Fruit fly (Drosophila melanogaster) whole organism, embryonic: Measurements from ENCODE around the gene CG2021.
A peak's percentile ranks its signal among the peaks of the same experiment; 100 is the strongest.

ENCODE experiments used
- Abd-B ChIP-seq: fragments of 200-800 bp; sonication (Bioruptor generic); optimal IDR thresholded peaks from 2 replicates; lab custom pipeline; 2018; ENCODE audit warnings: missing biosample characterization, mild to moderate bottlenecking, missing genetic modification characterization, moderate library complexity
- B-H1 ChIP-seq: fragments of 200-800 bp; sonication (Bioruptor generic); IDR thresholded peaks from 3 replicates; pipeline ENCODE4 v1.3.6; 2022; ENCODE audit warnings: missing biosample characterization, missing genetic modification characterization
- CG10209 ChIP-seq: fragments of 200-800 bp; sonication (Bioruptor generic); optimal IDR thresholded peaks from 3 replicates; lab custom pipeline; 2017; ENCODE audit warnings: missing biosample characterization, mild to moderate bottlenecking, missing genetic modification characterization, missing genetic modification reagents
- CG11085 ChIP-seq: fragments of 200-800 bp; sonication (Bioruptor generic); IDR thresholded peaks from 2 replicates; pipeline ENCODE4 v1.3.6; 2022; ENCODE audit warnings: missing biosample characterization, missing genetic modification characterization
- CG11398 ChIP-seq: fragments of 200-800 bp; sonication (Bioruptor generic); optimal IDR thresholded peaks from 2 replicates; lab custom pipeline; 2016; ENCODE audit warnings: missing biosample characterization, missing genetic modification characterization
- CG11504 ChIP-seq: fragments of 200-800 bp; sonication (Bioruptor generic); optimal IDR thresholded peaks from 3 replicates; lab custom pipeline; 2019; ENCODE audit warnings: missing biosample characterization, mild to moderate bottlenecking, missing genetic modification characterization, moderate library complexity
- CG12391 ChIP-seq: fragments of 200-800 bp; sonication (Bioruptor generic); optimal IDR thresholded peaks from 3 replicates; lab custom pipeline; 2018; ENCODE audit warnings: missing biosample characterization, mild to moderate bottlenecking, missing genetic modification characterization, moderate library complexity
- CG12769 ChIP-seq: fragments of 200-800 bp; sonication (Bioruptor generic); optimal IDR thresholded peaks from 2 replicates; lab custom pipeline; 2019; ENCODE audit warnings: missing biosample characterization, mild to moderate bottlenecking, missing genetic modification characterization, moderate library complexity
- CG12942 ChIP-seq: fragments of 200-800 bp; sonication (Bioruptor generic); optimal IDR thresholded peaks from 3 replicates; lab custom pipeline; 2016; ENCODE audit warnings: missing biosample characterization, missing genetic modification characterization
- CG13287 ChIP-seq: fragments of 200-800 bp; sonication (Bioruptor generic); IDR thresholded peaks from 2 replicates; pipeline ENCODE4 v1.3.6; 2022; ENCODE audit warnings: missing biosample characterization, missing genetic modification characterization; ENCODE audit not compliant: partially characterized antibody
- CG13424 ChIP-seq: fragments of 200-800 bp; sonication (Bioruptor generic); optimal IDR thresholded peaks from 2 replicates; lab custom pipeline; 2019; ENCODE audit warnings: missing biosample characterization, mild to moderate bottlenecking, missing genetic modification characterization, moderate library complexity
- CG14441 ChIP-seq: fragments of 200-800 bp; sonication (Bioruptor generic); IDR thresholded peaks from 2 replicates; pipeline ENCODE4 v1.3.6; 2022; ENCODE audit warnings: missing biosample characterization, missing genetic modification characterization
- CG14710 ChIP-seq: fragments of 200-800 bp; sonication (Bioruptor generic); optimal IDR thresholded peaks from 3 replicates; lab custom pipeline; 2019; ENCODE audit warnings: missing biosample characterization, mild to moderate bottlenecking, missing genetic modification characterization, moderate library complexity
- CG15514 ChIP-seq: fragments of 200-800 bp; sonication (Bioruptor generic); optimal IDR thresholded peaks from 3 replicates; lab custom pipeline; 2017; ENCODE audit warnings: missing biosample characterization, missing genetic modification characterization, mild to moderate bottlenecking, moderate library complexity, missing genetic modification reagents
- CG15696 ChIP-seq: fragments of 200-800 bp; sonication (Bioruptor generic); optimal IDR thresholded peaks from 2 replicates; lab custom pipeline; 2019; ENCODE audit warnings: missing biosample characterization, mild to moderate bottlenecking, missing genetic modification characterization, moderate library complexity
- CG17359 ChIP-seq: fragments of 200-800 bp; sonication (Bioruptor generic); optimal IDR thresholded peaks from 3 replicates; lab custom pipeline; 2018; ENCODE audit warnings: missing biosample characterization, mild to moderate bottlenecking, missing genetic modification characterization, moderate library complexity
- CG17361 ChIP-seq: fragments of 200-800 bp; sonication (Bioruptor generic); IDR thresholded peaks from 3 replicates; pipeline ENCODE4 v1.3.6; 2022; ENCODE audit warnings: missing biosample characterization, missing genetic modification characterization
- CG2116 ChIP-seq: fragments of 200-800 bp; sonication (Bioruptor generic); optimal IDR thresholded peaks from 3 replicates; lab custom pipeline; 2018; ENCODE audit warnings: missing biosample characterization, mild to moderate bottlenecking, missing genetic modification characterization
- CG2712 ChIP-seq: fragments of 200-800 bp; optimal IDR thresholded peaks from 3 replicates; lab custom pipeline; 2019; ENCODE audit warnings: missing biosample characterization, mild to moderate bottlenecking, missing genetic modification characterization, moderate library complexity
- CG34422 ChIP-seq: fragments of 200-800 bp; sonication (Bioruptor generic); IDR thresholded peaks from 3 replicates; pipeline ENCODE4 v1.3.6; 2022; ENCODE audit warnings: missing biosample characterization, missing genetic modification characterization
- CG7357 ChIP-seq: fragments of 200-800 bp; sonication (Bioruptor generic); IDR thresholded peaks from 3 replicates; pipeline ENCODE4 v1.3.6; 2022; ENCODE audit warnings: missing biosample characterization, missing genetic modification characterization
- CG7987 ChIP-seq: fragments of 200-800 bp; sonication (Bioruptor generic); optimal IDR thresholded peaks from 2 replicates; lab custom pipeline; 2018; ENCODE audit warnings: missing biosample characterization, mild to moderate bottlenecking, missing genetic modification characterization, moderate library complexity
- CG8281 ChIP-seq: fragments of 200-800 bp; sonication (Bioruptor generic); optimal IDR thresholded peaks from 2 replicates; lab custom pipeline; 2018; ENCODE audit warnings: missing biosample characterization, mild to moderate bottlenecking, missing genetic modification characterization, moderate library complexity
- Camta ChIP-seq: fragments of 200-800 bp; sonication (Bioruptor generic); optimal IDR thresholded peaks from 2 replicates; lab custom pipeline; 2016; ENCODE audit warnings: missing biosample characterization, missing genetic modification characterization
- Ets65A ChIP-seq: fragments of 200-800 bp; sonication (Bioruptor generic); peaks from one replicate; lab custom pipeline; 2016; ENCODE audit warnings: missing biosample characterization, missing genetic modification characterization
- Hey ChIP-seq: fragments of 200-800 bp; sonication (Bioruptor generic); optimal IDR thresholded peaks from 3 replicates; lab custom pipeline; 2018; ENCODE audit warnings: missing biosample characterization, mild to moderate bottlenecking, missing genetic modification characterization
- Hmr ChIP-seq: fragments of 200-800 bp; sonication (Bioruptor generic); optimal IDR thresholded peaks from 3 replicates; lab custom pipeline; 2017; ENCODE audit warnings: mild to moderate bottlenecking, missing biosample characterization, missing genetic modification reagents, missing genetic modification characterization
- Hr51 ChIP-seq, 2 experiments: fragments of 200-800 bp; sonication (Bioruptor generic); optimal IDR thresholded peaks; 2 replicates in 1 of 2; 3 replicates in 1 of 2; lab custom pipeline; 2016 to 2018; ENCODE audit warnings: missing biosample characterization in 2 of 2, missing genetic modification characterization in 2 of 2, mild to moderate bottlenecking in 1 of 2, moderate library complexity in 1 of 2
- Nf-YA ChIP-seq: fragments of 200-800 bp; sonication (Bioruptor generic); IDR thresholded peaks from 2 replicates; pipeline ENCODE4 v1.3.6; 2022; ENCODE audit warnings: missing biosample characterization, missing genetic modification characterization
- Nf-YB ChIP-seq: fragments of 200-800 bp; sonication (Bioruptor generic); optimal IDR thresholded peaks from 3 replicates; lab custom pipeline; 2019; ENCODE audit warnings: missing biosample characterization, mild to moderate bottlenecking, missing genetic modification characterization, moderate library complexity
- Optix ChIP-seq: fragments of 200-800 bp; sonication (Bioruptor generic); IDR thresholded peaks from 3 replicates; pipeline ENCODE4 v1.3.6; 2022; ENCODE audit warnings: missing biosample characterization, missing genetic modification characterization
- Rx ChIP-seq: fragments of 200-800 bp; sonication (Bioruptor generic); IDR thresholded peaks from 2 replicates; pipeline ENCODE4 v1.3.6; 2022; ENCODE audit warnings: missing biosample characterization, missing genetic modification characterization
- amos ChIP-seq: fragments of 200-800 bp; sonication (Bioruptor generic); IDR thresholded peaks from 2 replicates; pipeline ENCODE4 v1.3.6; 2022; ENCODE audit warnings: missing biosample characterization, missing genetic modification characterization; ENCODE audit not compliant: partially characterized antibody
- caup ChIP-seq: fragments of 200-800 bp; sonication (Bioruptor generic); optimal IDR thresholded peaks from 3 replicates; lab custom pipeline; 2017; ENCODE audit warnings: missing biosample characterization, mild to moderate bottlenecking, missing genetic modification characterization, moderate library complexity; ENCODE audit not compliant: severe bottlenecking
- da ChIP-seq: fragments of 200-800 bp; sonication (Bioruptor generic); optimal IDR thresholded peaks from 2 replicates; lab custom pipeline; 2016; ENCODE audit warnings: missing biosample characterization, missing genetic modification characterization
- dan ChIP-seq: fragments of 200-800 bp; sonication (Bioruptor generic); IDR thresholded peaks from 2 replicates; pipeline ENCODE4 v1.3.6; 2022; ENCODE audit warnings: missing biosample characterization, missing genetic modification characterization
- eyg ChIP-seq: fragments of 200-800 bp; sonication (Bioruptor generic); optimal IDR thresholded peaks from 3 replicates; lab custom pipeline; 2016; ENCODE audit warnings: missing biosample characterization, missing genetic modification characterization
- fru ChIP-seq: fragments of >200 bp; optimal IDR thresholded peaks from 2 replicates; lab custom pipeline; 2017
- gsb-n ChIP-seq: fragments of 200-800 bp; sonication (Bioruptor generic); optimal IDR thresholded peaks from 3 replicates; lab custom pipeline; 2018; ENCODE audit warnings: missing biosample characterization, mild to moderate bottlenecking, missing genetic modification characterization
- jing ChIP-seq: fragments of 200-800 bp; sonication (Bioruptor generic); optimal IDR thresholded peaks from 2 replicates; lab custom pipeline; 2018; ENCODE audit warnings: missing biosample characterization, mild to moderate bottlenecking, missing genetic modification characterization
- kni ChIP-seq: fragments of 200-800 bp; sonication (Bioruptor generic); optimal IDR thresholded peaks from 3 replicates; lab custom pipeline; 2017; ENCODE audit warnings: mild to moderate bottlenecking, missing biosample characterization, missing genetic modification reagents, missing genetic modification characterization
- lmd ChIP-seq: fragments of 200-800 bp; sonication (Bioruptor generic); IDR thresholded peaks from 2 replicates; pipeline ENCODE4 v1.3.6; 2022; ENCODE audit warnings: missing biosample characterization, missing genetic modification characterization
- nmo ChIP-seq: fragments of 200-800 bp; sonication (Bioruptor generic); optimal IDR thresholded peaks from 2 replicates; lab custom pipeline; 2018; ENCODE audit warnings: missing biosample characterization, mild to moderate bottlenecking, missing genetic modification characterization, moderate library complexity
- oc ChIP-seq: fragments of 200-800 bp; sonication (Bioruptor generic); optimal IDR thresholded peaks from 2 replicates; lab custom pipeline; 2018; ENCODE audit warnings: missing biosample characterization, mild to moderate bottlenecking, missing genetic modification characterization, moderate library complexity
- pho ChIP-seq: fragments of 200-800 bp; sonication (Bioruptor generic); optimal IDR thresholded peaks from 2 replicates; lab custom pipeline; 2016; ENCODE audit warnings: missing biosample characterization, missing genetic modification characterization
- so ChIP-seq: fragments of 200-800 bp; sonication (Bioruptor generic); IDR thresholded peaks from 3 replicates; pipeline ENCODE4 v1.3.6; 2022; ENCODE audit warnings: missing biosample characterization, missing genetic modification characterization
- tin ChIP-seq: fragments of 200-800 bp; sonication (Bioruptor generic); optimal IDR thresholded peaks from 3 replicates; lab custom pipeline; 2016; ENCODE audit warnings: missing biosample characterization, missing genetic modification characterization

The CG2021 gene

DNA sequence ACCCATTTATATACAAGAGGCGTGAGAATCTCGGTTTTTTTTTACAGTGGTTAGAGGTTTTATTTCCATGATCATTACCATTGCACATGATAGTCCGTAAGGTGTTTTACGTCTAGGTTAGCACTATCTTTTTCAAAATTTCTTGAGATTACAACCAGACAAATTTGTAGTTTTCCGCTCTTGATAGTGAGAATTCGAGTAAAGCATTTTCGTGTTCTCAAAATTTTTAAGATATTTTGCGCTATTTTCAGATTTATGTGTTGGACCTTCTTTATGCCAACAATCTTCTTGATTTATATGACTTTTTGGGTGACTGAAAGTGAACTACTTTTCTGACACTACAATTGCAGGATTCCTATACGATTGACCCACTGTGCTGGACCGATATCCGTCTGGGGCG is 36.1 kb downstream of the CG2021 start (continued):
- TF ChIP-seq CG17361 (GFP tag; lab: Robert Waterston, UW): peak; percentile 33; the same call in 1 of the 3 replicates
- no peak for TF ChIP-seq CG12942 (GFP tag; lab: Kevin White, UChicago)
- TF ChIP-seq Hr51 (GFP tag; optimal IDR thresholded peaks at IDR 0.05; lab: Kevin White, UChicago): peak in 1 of 2 experiments; percentile 64
- no peak for TF ChIP-seq amos (GFP tag; lab: Robert Waterston, UW)
- TF ChIP-seq CG13287 (GFP tag; lab: Robert Waterston, UW): no peak
- TF ChIP-seq CG11398 (GFP tag; lab: Kevin White, UChicago): no peak
- TF ChIP-seq kni (GFP tag; lab: Kevin White, UChicago): no peak
- TF ChIP-seq oc (tag; lab: Kevin White, UChicago): no peak
- TF ChIP-seq CG14441 (GFP tag; lab: Robert Waterston, UW): peak; percentile 14; the same call in 1 of the 2 replicates
- TF ChIP-seq CG17359 (tag; lab: Kevin White, UChicago): no peak
- no peak for TF ChIP-seq gsb-n (tag; lab: Kevin White, UChicago)
- peak; percentile 18; the same call in 1 of the 2 replicates for TF ChIP-seq lmd
- no peak for TF ChIP-seq Nf-YA
- TF ChIP-seq dan (GFP tag; lab: Robert Waterston, UW): no peak
- no peak for TF ChIP-seq tin (GFP tag; lab: Kevin White, UChicago)
- TF ChIP-seq nmo: peak; percentile 18
- TF ChIP-seq pho (GFP tag; lab: Kevin White, UChicago): no peak
- TF ChIP-seq Ets65A (GFP tag; lab: Kevin White, UChicago): peak; percentile 77
- no peak for TF ChIP-seq CG15514 (GFP tag; lab: Kevin White, UChicago)
- no peak for TF ChIP-seq CG15696 (tag; lab: Kevin White, UChicago)
- no peak for TF ChIP-seq da (GFP tag; lab: Kevin White, UChicago)

DNA sequence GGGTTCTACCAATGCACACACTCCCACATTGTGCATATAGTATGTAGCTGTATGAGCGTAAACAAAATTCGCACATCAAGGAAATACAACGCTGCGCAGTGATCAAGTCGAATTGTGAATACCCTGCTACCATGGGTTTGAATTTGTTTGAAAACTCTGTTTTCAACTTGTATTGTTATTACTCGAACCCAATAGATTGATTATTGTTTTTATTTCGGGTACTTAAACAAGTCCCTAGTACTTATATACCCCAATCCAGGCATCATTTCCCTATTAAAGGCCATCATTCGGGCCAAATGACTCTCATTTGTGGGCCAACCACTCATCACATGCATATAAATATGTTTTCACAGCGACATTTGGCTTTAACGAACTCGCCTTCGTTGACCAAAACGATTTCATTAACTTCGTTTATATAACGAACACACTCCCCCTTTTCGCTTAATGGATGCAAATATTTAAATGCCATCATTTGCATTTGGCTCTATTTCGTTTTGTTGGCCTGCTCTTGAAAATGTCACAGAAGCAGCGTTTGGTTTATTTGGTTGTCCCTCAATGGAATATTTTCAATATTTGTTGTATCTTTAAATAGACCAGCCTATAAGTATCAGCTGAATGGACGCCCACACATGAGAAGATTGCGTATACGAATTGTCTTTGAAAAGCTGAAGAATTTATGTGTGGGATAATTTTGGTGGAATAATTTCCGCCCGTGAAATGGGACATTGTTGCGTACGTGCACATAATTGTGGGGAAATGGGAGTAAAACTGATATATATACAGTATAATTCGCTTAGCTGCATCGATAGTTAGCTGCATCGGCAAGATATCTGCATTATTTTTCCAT is 36.9 kb downstream of the CG2021 start:
- TF ChIP-seq Hmr (GFP tag; lab: Kevin White, UChicago): peak; percentile 29
- no peak for TF ChIP-seq CG15514 (GFP tag; lab: Kevin White, UChicago)
- TF ChIP-seq CG11085 (GFP tag; lab: Robert Waterston, UW): peak; percentile 67; the same call in 1 of the 2 replicates
- TF ChIP-seq CG14710 (tag; lab: Kevin White, UChicago): no peak
- TF ChIP-seq CG17361 (GFP tag; lab: Robert Waterston, UW): peak; percentile 66
- TF ChIP-seq so (GFP tag; lab: Robert Waterston, UW): peak; percentile 81
- no peak for TF ChIP-seq CG8281 (tag; lab: Kevin White, UChicago)
- TF ChIP-seq Rx (GFP tag; lab: Robert Waterston, UW): peak; percentile 74
- peak; percentile 80; the same call in 2 of the 3 replicates for TF ChIP-seq CG34422 (GFP tag; lab: Robert Waterston, UW)
- TF ChIP-seq CG2712: peak; percentile 35
- TF ChIP-seq Camta (GFP tag; lab: Kevin White, UChicago): peak; percentile 53
- TF ChIP-seq CG13424: peak; percentile 76
- TF ChIP-seq caup: peak; percentile 14
- TF ChIP-seq Hey: no peak
- TF ChIP-seq CG12769 (tag; lab: Kevin White, UChicago): peak; percentile 84
- no peak for TF ChIP-seq CG7987 (GFP tag; lab: Kevin White, UChicago)
- peak; percentile 81 for TF ChIP-seq B-H1 (GFP tag; lab: Robert Waterston, UW)
- TF ChIP-seq CG2116: no peak
- no peak for TF ChIP-seq Nf-YB
- peak; percentile 62 for TF ChIP-seq CG10209
- TF ChIP-seq Abd-B (GFP tag; lab: Kevin White, UChicago): peak; percentile 73
- no peak for TF ChIP-seq CG11504 (tag; lab: Kevin White, UChicago)
- peak; percentile 44 for TF ChIP-seq CG17359 (tag; lab: Kevin White, UChicago)
- peak; percentile 50 for TF ChIP-seq jing (GFP tag; lab: Kevin White, UChicago)
- TF ChIP-seq CG7357 (GFP tag; lab: Robert Waterston, UW): peak; percentile 66; the same call in 2 of the 3 replicates
- peak; percentile 51 for TF ChIP-seq CG12391 (tag; lab: Kevin White, UChicago)
- TF ChIP-seq fru (lab: Kevin White, UChicago): no peak
- peak; percentile 70 for TF ChIP-seq Optix (GFP tag; lab: Robert Waterston, UW)
- peak; percentile 6 for TF ChIP-seq eyg (GFP tag; lab: Kevin White, UChicago)
